Worm (Caenorhabditis elegans) whole organism, late embryonic: Measurements from ENCODE around the gene fshr-1.

Experiments
- C08G9.2 ChIP-seq: sonication (generic microtip); optimal IDR thresholded peaks from 2 replicates; lab custom pipeline; 2016; ENCODE audit warnings: mild to moderate bottlenecking, missing genetic modification characterization, moderate library complexity, missing compliant biosample characterization
- C38D4.7 ChIP-seq: fragments of 200-800 bp; sonication (Bioruptor generic); optimal IDR thresholded peaks from 2 replicates; lab custom pipeline; 2018; ENCODE audit warnings: mild to moderate bottlenecking, missing genetic modification characterization, moderate library complexity, missing compliant biosample characterization
- F13H6.1 ChIP-seq: sonication (generic microtip); optimal IDR thresholded peaks from 2 replicates; lab custom pipeline; 2016; ENCODE audit warnings: missing genetic modification characterization, missing compliant biosample characterization
- T23F11.4 ChIP-seq: fragments of 200-800 bp; sonication (Bioruptor generic); optimal IDR thresholded peaks from 2 replicates; lab custom pipeline; 2018; ENCODE audit warnings: mild to moderate bottlenecking, missing genetic modification characterization, missing compliant biosample characterization
- ahr-1 ChIP-seq: sonication (generic microtip); optimal IDR thresholded peaks from 2 replicates; lab custom pipeline; 2016; ENCODE audit warnings: missing genetic modification characterization, missing compliant biosample characterization
- ama-1 ChIP-seq: fragments of 150-350 bp; optimal IDR thresholded peaks from 2 replicates; lab custom pipeline; 2014
- ceh-14 ChIP-seq: sonication (generic microtip); optimal IDR thresholded peaks from 2 replicates; lab custom pipeline; 2016; ENCODE audit warnings: missing genotype, missing genetic modification characterization, missing compliant biosample characterization
- ceh-18 ChIP-seq: sonication (generic microtip); optimal IDR thresholded peaks from 2 replicates; lab custom pipeline; 2016; ENCODE audit warnings: missing genetic modification characterization, missing compliant biosample characterization
- ceh-19 ChIP-seq: fragments of 200-800 bp; sonication (Bioruptor generic); optimal IDR thresholded peaks from 2 replicates; lab custom pipeline; 2018; ENCODE audit warnings: mild to moderate bottlenecking, missing genetic modification characterization, missing compliant biosample characterization
- ceh-22 ChIP-seq: sonication (generic microtip); optimal IDR thresholded peaks from 2 replicates; lab custom pipeline; 2017; ENCODE audit warnings: missing biosample characterization, missing genetic modification characterization
- ceh-24 ChIP-seq: sonication (generic microtip); optimal IDR thresholded peaks from 2 replicates; lab custom pipeline; 2016; ENCODE audit warnings: mild to moderate bottlenecking, missing genetic modification characterization, missing compliant biosample characterization
- ceh-30 ChIP-seq: fragments of 150-350 bp; optimal IDR thresholded peaks from 2 replicates; lab custom pipeline; 2014; ENCODE audit warnings: missing biosample characterization, missing genetic modification characterization
- ceh-34 ChIP-seq: sonication (generic microtip); optimal IDR thresholded peaks from 2 replicates; lab custom pipeline; 2016; ENCODE audit warnings: mild to moderate bottlenecking, missing genetic modification characterization, missing compliant biosample characterization
- ceh-45 ChIP-seq: fragments of 200-800 bp; sonication (Bioruptor generic); IDR thresholded peaks from 2 replicates; pipeline ENCODE4 v1.3.6; 2022; ENCODE audit warnings: missing genetic modification reagents, missing genetic modification characterization, missing compliant biosample characterization
- ceh-48 ChIP-seq: sonication (generic microtip); optimal IDR thresholded peaks from 2 replicates; lab custom pipeline; 2016; ENCODE audit warnings: missing genetic modification characterization, inconsistent platforms, missing compliant biosample characterization
- che-1 ChIP-seq: sonication (generic microtip); optimal IDR thresholded peaks from 2 replicates; lab custom pipeline; 2016; ENCODE audit warnings: mild to moderate bottlenecking, missing genetic modification characterization, missing compliant biosample characterization
- elt-2 ChIP-seq: sonication (generic microtip); optimal IDR thresholded peaks from 2 replicates; lab custom pipeline; 2016; ENCODE audit warnings: missing genetic modification reagents, missing genetic modification characterization, missing compliant biosample characterization
- ets-4 ChIP-seq: sonication (generic microtip); optimal IDR thresholded peaks from 2 replicates; lab custom pipeline; 2016; ENCODE audit warnings: missing genetic modification characterization, missing compliant biosample characterization
- fkh-6 ChIP-seq: sonication (generic microtip); optimal IDR thresholded peaks from 2 replicates; lab custom pipeline; 2016; ENCODE audit warnings: missing genetic modification characterization, missing compliant biosample characterization
- hlh-13 ChIP-seq: fragments of 200-800 bp; sonication (Bioruptor generic); optimal IDR thresholded peaks from 2 replicates; lab custom pipeline; 2018; ENCODE audit warnings: mild to moderate bottlenecking, missing genetic modification characterization, missing compliant biosample characterization
- hlh-15 ChIP-seq: sonication (generic microtip); optimal IDR thresholded peaks from 2 replicates; lab custom pipeline; 2016; ENCODE audit warnings: missing genetic modification characterization, missing compliant biosample characterization
- lin-11 ChIP-seq: fragments of 200-800 bp; sonication (Bioruptor generic); optimal IDR thresholded peaks from 2 replicates; lab custom pipeline; 2018; ENCODE audit warnings: mild to moderate bottlenecking, missing genetic modification characterization, missing compliant biosample characterization
- madf-2 ChIP-seq: sonication (generic microtip); optimal IDR thresholded peaks from 2 replicates; lab custom pipeline; 2017; ENCODE audit warnings: missing genetic modification characterization, missing compliant biosample characterization
- nfya-1 ChIP-seq: sonication (generic microtip); optimal IDR thresholded peaks from 2 replicates; lab custom pipeline; 2017; ENCODE audit warnings: missing genetic modification characterization, mild to moderate bottlenecking, missing compliant biosample characterization, antibody characterized with exemption, moderate library complexity
- nhr-232 ChIP-seq: sonication (generic microtip); optimal IDR thresholded peaks from 2 replicates; lab custom pipeline; 2016; ENCODE audit warnings: missing genetic modification characterization, missing compliant biosample characterization
- pag-3 ChIP-seq: sonication (generic microtip); optimal IDR thresholded peaks from 2 replicates; lab custom pipeline; 2016; ENCODE audit warnings: missing compliant biosample characterization, missing genetic modification characterization, borderline replicate concordance
- pat-9 ChIP-seq: fragments of 200-800 bp; sonication (Bioruptor generic); optimal IDR thresholded peaks from 2 replicates; lab custom pipeline; 2018; ENCODE audit warnings: mild to moderate bottlenecking, missing genetic modification characterization, moderate library complexity, missing compliant biosample characterization
- pax-1 ChIP-seq: fragments of 150-350 bp; optimal IDR thresholded peaks from 2 replicates; lab custom pipeline; 2014; ENCODE audit warnings: missing biosample characterization, missing genetic modification characterization
- pha-2 ChIP-seq: sonication (generic microtip); optimal IDR thresholded peaks from 2 replicates; lab custom pipeline; 2017; ENCODE audit warnings: mild to moderate bottlenecking, missing genetic modification characterization, missing compliant biosample characterization
- pha-4 ChIP-seq: fragments of 150-350 bp; optimal IDR thresholded peaks from 2 replicates; lab custom pipeline; 2018; ENCODE audit warnings: missing biosample characterization, missing genetic modification reagents, missing genetic modification characterization
- pqm-1 ChIP-seq: sonication (generic microtip); optimal IDR thresholded peaks from 2 replicates; lab custom pipeline; 2016; ENCODE audit warnings: missing genetic modification characterization, missing compliant biosample characterization
- pros-1 ChIP-seq: fragments of 150-350 bp; optimal IDR thresholded peaks from 2 replicates; lab custom pipeline; 2014; ENCODE audit warnings: missing biosample characterization, missing genetic modification reagents, missing genetic modification characterization
- rnt-1 ChIP-seq: sonication (generic microtip); optimal IDR thresholded peaks from 2 replicates; lab custom pipeline; 2016; ENCODE audit warnings: missing genetic modification characterization, missing compliant biosample characterization
- ttx-3 ChIP-seq: sonication (generic microtip); optimal IDR thresholded peaks from 2 replicates; lab custom pipeline; 2016; ENCODE audit warnings: missing genetic modification reagents, missing genetic modification characterization, missing compliant biosample characterization
- unc-42 ChIP-seq: sonication (generic microtip); optimal IDR thresholded peaks from 2 replicates; lab custom pipeline; 2016; ENCODE audit warnings: missing genotype, missing genetic modification characterization, missing compliant biosample characterization
- unc-55 ChIP-seq: sonication (generic microtip); optimal IDR thresholded peaks from 2 replicates; lab custom pipeline; 2017; ENCODE audit warnings: missing biosample characterization, missing genetic modification reagents, missing genetic modification characterization
- unc-86 ChIP-seq: sonication (generic microtip); optimal IDR thresholded peaks from 2 replicates; lab custom pipeline; 2016; ENCODE audit warnings: missing genetic modification characterization, missing compliant biosample characterization
- zip-5 ChIP-seq: sonication (generic microtip); optimal IDR thresholded peaks from 2 replicates; lab custom pipeline; 2016; ENCODE audit warnings: missing genetic modification characterization, missing compliant biosample characterization
- ztf-16 ChIP-seq: sonication (generic microtip); optimal IDR thresholded peaks from 2 replicates; lab custom pipeline; 2017; ENCODE audit warnings: missing genetic modification characterization, missing compliant biosample characterization

Gene fshr-1

ce11 chrV:9909624-9910023 is 20.0 kb downstream of the fshr-1 start:
- TF ChIP-seq ceh-48 (tag; lab: Kevin White, UChicago): no peak
- no peak for TF ChIP-seq C08G9.2 (tag; lab: Kevin White, UChicago)
- no peak for TF ChIP-seq ceh-14 (tag; lab: Kevin White, UChicago)
- no peak for TF ChIP-seq pha-2 (tag; lab: Kevin White, UChicago)
- no peak for TF ChIP-seq ceh-18 (tag; lab: Kevin White, UChicago)
- no peak for TF ChIP-seq ceh-19
- TF ChIP-seq unc-55 (GFP tag; lab: Kevin White, UChicago): no peak
- no peak for TF ChIP-seq ceh-22 (tag; lab: Kevin White, UChicago)
- no peak for TF ChIP-seq elt-2

ce11 chrV:9911165-9911564 is 21.5 kb downstream of the fshr-1 start:
- TF ChIP-seq hlh-15 (no peak), unc-42 (tag; lab: Kevin White, UChicago) (peak; percentile 90), ets-4 (no peak), ztf-16 (tag; lab: Kevin White, UChicago) (no peak)
- TF ChIP-seq, all 69 proteins: peak for 1

ce11 chrV:9913863-9914262 is 24.2 kb downstream of the fshr-1 start, which contains the start of gene fipr-10:
Gene fipr-10, plus strand, starts transcription at chrV:9914163.
- TF ChIP-seq ttx-3 (no peak), ceh-24 (tag; lab: Kevin White, UChicago) (no peak), pros-1 (tag; lab: Kevin White, UChicago) (no peak), ceh-34 (tag; lab: Kevin White, UChicago) (no peak), fkh-6 (tag; lab: Kevin White, UChicago) (no peak)

ce11 chrV:9915021-9915420 is 25.4 kb downstream of the fshr-1 start, which contains the start of gene mec-9:
Gene mec-9, minus strand, starts transcription at chrV:9915121.
- TF ChIP-seq ahr-1 (tag; lab: Kevin White, UChicago): no peak
- no peak for TF ChIP-seq ceh-34 (tag; lab: Kevin White, UChicago)
- TF ChIP-seq fkh-6 (tag; lab: Kevin White, UChicago): no peak
- TF ChIP-seq nfya-1 (tag; lab: Kevin White, UChicago): no peak
- no peak for TF ChIP-seq che-1 (tag; lab: Kevin White, UChicago)
- TF ChIP-seq ama-1 (lab: Kevin White, UChicago): no peak
- no peak for TF ChIP-seq pat-9 (tag; lab: Kevin White, UChicago)
- no peak for TF ChIP-seq nhr-232
- no peak for TF ChIP-seq ceh-45 (GFP tag; lab: Robert Waterston, UW)
- no peak for TF ChIP-seq pag-3 (tag; lab: Kevin White, UChicago)
- TF ChIP-seq unc-42 (tag; lab: Kevin White, UChicago): no peak
- TF ChIP-seq C38D4.7 (GFP tag; lab: Kevin White, UChicago): no peak
- TF ChIP-seq, all 69 proteins: peak for 0

- no peak for TF ChIP-seq unc-86 (tag; lab: Kevin White, UChicago)
- TF ChIP-seq pqm-1 (tag; lab: Kevin White, UChicago): no peak
- TF ChIP-seq ceh-19: no peak
- TF ChIP-seq rnt-1 (tag; lab: Kevin White, UChicago): no peak
- no peak for TF ChIP-seq hlh-13 (GFP tag; lab: Kevin White, UChicago)
- no peak for TF ChIP-seq pax-1 (tag; lab: Kevin White, UChicago)
- TF ChIP-seq pha-4 (tag; lab: Kevin White, UChicago): no peak
- no peak for TF ChIP-seq F13H6.1 (tag; lab: Kevin White, UChicago)
- TF ChIP-seq madf-2 (tag; lab: Kevin White, UChicago): no peak
- no peak for TF ChIP-seq ceh-18 (tag; lab: Kevin White, UChicago)
- no peak for TF ChIP-seq zip-5 (tag; lab: Kevin White, UChicago)
- TF ChIP-seq ama-1 (lab: Kevin White, UChicago): no peak
- no peak for TF ChIP-seq lin-11 (tag; lab: Kevin White, UChicago)
- TF ChIP-seq hlh-15: no peak
- TF ChIP-seq ceh-30 (tag; lab: Kevin White, UChicago): no peak
- TF ChIP-seq T23F11.4 (GFP tag; lab: Kevin White, UChicago): no peak
These were observed 27.0 kb downstream of the fshr-1 start, which contains the start of gene C50H2.4 for ce11 chrV:9916665-9917064. Gene C50H2.4, plus strand, starts transcription at chrV:9916965.
